Worm (Caenorhabditis elegans) whole organism, midembryonic: ENCODE measurements around the gene bir-2.

Source experiments
- T22C8.4 ChIP-seq: fragments of 200-800 bp; sonication (Bioruptor generic); IDR thresholded peaks from 2 replicates; pipeline ENCODE4 v1.3.6; 2022; ENCODE audit warnings: missing genetic modification characterization, missing compliant biosample characterization
- cog-1 ChIP-seq: sonication (generic microtip); optimal IDR thresholded peaks from 2 replicates; lab custom pipeline; 2016; ENCODE audit warnings: missing genetic modification characterization, missing compliant biosample characterization
- flt-1 ChIP-seq: fragments of 200-800 bp; sonication (Bioruptor generic); IDR thresholded peaks from 2 replicates; pipeline ENCODE4 v1.3.6; 2022; ENCODE audit warnings: missing genetic modification characterization, missing compliant biosample characterization
- klf-2 ChIP-seq: fragments of 200-800 bp; sonication (Bioruptor generic); conservative IDR thresholded peaks from 2 replicates; pipeline ENCODE4 v1.3.6; 2022; ENCODE audit warnings: missing genetic modification reagents, missing genetic modification characterization, missing compliant biosample characterization
- med-1 ChIP-seq: sonication (generic microtip); optimal IDR thresholded peaks from 2 replicates; lab custom pipeline; 2017; ENCODE audit warnings: missing genetic modification characterization, mild to moderate bottlenecking, missing compliant biosample characterization, antibody characterized with exemption, missing genetic modification reagents; ENCODE audit not compliant: insufficient read depth
- ref-1 ChIP-seq: fragments of 200-800 bp; sonication (Bioruptor generic); conservative IDR thresholded peaks from 2 replicates; pipeline ENCODE4 v1.3.6; 2022; ENCODE audit warnings: missing genetic modification reagents, missing genetic modification characterization, missing compliant biosample characterization
- tab-1 ChIP-seq: fragments of 200-800 bp; sonication (Bioruptor generic); IDR thresholded peaks from 2 replicates; pipeline ENCODE4 v1.3.6; 2022; ENCODE audit warnings: missing genetic modification characterization, missing compliant biosample characterization
- ztf-23 ChIP-seq: fragments of 200-800 bp; sonication (Bioruptor generic); IDR thresholded peaks from 2 replicates; pipeline ENCODE4 v1.3.6; 2022; ENCODE audit warnings: missing genetic modification reagents, missing genetic modification characterization, missing compliant biosample characterization
- ztf-29 ChIP-seq: fragments of 200-800 bp; sonication (Bioruptor generic); IDR thresholded peaks from 2 replicates; pipeline ENCODE4 v1.3.6; 2022; ENCODE audit warnings: missing genetic modification reagents, missing genetic modification characterization, missing compliant biosample characterization

The bir-2 gene

DNA sequence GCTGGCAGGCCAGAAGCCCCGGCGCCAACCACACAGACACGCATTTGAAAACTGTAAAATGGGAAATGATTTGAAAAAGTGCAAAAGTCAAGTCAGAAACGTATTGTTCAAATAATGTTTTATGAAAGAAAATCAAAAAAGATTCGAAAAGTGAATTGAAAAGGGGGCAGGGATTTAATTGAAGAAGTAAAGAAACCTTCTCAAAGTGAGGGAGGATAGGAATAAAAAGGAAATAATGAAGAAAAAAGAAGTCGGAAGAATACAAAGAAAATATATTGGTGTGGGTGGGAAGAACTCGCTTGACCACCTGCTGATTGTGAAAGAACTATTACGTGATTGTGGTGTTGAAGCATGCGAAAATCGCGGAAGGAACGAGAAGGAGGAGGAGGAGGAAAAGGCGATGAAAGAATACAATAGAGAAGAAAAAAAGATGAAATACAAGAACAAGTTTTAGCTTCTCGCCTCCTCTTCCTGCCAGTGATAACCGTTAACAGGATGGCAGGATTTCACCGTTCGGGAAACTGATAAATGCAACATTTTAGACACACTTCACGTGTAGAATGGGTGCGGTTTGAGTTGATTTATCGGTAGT is 38.1 kb downstream of the bir-2 start, which contains the start of gene fmo-4:
TSS of gene fmo-4 (minus strand) at position 51 of the 592 bp plus-strand sequence.
- TF ChIP-seq cog-1 (tag; lab: Kevin White, UChicago): no peak
- no peak for TF ChIP-seq T22C8.4 (GFP tag; lab: Robert Waterston, UW)
- TF ChIP-seq ztf-23 (GFP tag; lab: Robert Waterston, UW): no peak
- TF ChIP-seq klf-2: no peak
- TF ChIP-seq med-1 (GFP tag; lab: Kevin White, UChicago): no peak
- no peak for TF ChIP-seq flt-1 (GFP tag; lab: Robert Waterston, UW)
- no peak for TF ChIP-seq ref-1
- no peak for TF ChIP-seq tab-1 (GFP tag; lab: Robert Waterston, UW)
- no peak for TF ChIP-seq ztf-29 (GFP tag; lab: Robert Waterston, UW)

DNA sequence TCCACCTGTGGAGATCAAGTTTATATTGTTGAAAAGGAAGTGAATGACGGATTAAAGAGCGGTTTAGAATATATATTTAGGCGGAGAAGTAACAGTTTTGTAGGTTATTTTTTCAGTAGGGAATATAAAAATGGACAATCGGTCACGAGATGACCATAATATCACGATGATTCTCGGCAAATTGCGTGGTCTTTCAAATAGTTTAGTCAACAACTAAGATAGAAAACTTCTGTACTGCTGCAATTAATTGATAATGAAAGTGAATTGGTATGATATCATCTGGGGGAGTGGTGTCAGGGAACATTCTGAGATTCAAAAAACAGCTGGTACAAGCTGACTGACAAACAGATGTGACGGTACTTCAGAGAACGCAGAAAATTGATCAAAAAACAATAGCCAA is 39.8 kb downstream of the bir-2 start:
- no peak for TF ChIP-seq flt-1 (GFP tag; lab: Robert Waterston, UW)
- no peak for TF ChIP-seq ztf-29 (GFP tag; lab: Robert Waterston, UW)
- TF ChIP-seq med-1 (GFP tag; lab: Kevin White, UChicago): no peak
- no peak for TF ChIP-seq tab-1 (GFP tag; lab: Robert Waterston, UW)
- TF ChIP-seq klf-2: no peak
- no peak for TF ChIP-seq cog-1 (tag; lab: Kevin White, UChicago)
- TF ChIP-seq ztf-23 (GFP tag; lab: Robert Waterston, UW): no peak
- TF ChIP-seq T22C8.4 (GFP tag; lab: Robert Waterston, UW): no peak
- no peak for TF ChIP-seq ref-1

- TF ChIP-seq cog-1 (tag; lab: Kevin White, UChicago) (no peak), klf-2 (no peak), ztf-23 (GFP tag; lab: Robert Waterston, UW) (no peak), flt-1 (GFP tag; lab: Robert Waterston, UW) (no peak), med-1 (GFP tag; lab: Kevin White, UChicago) (no peak), ref-1 (no peak), T22C8.4 (GFP tag; lab: Robert Waterston, UW) (no peak), ztf-29 (GFP tag; lab: Robert Waterston, UW) (no peak), tab-1 (GFP tag; lab: Robert Waterston, UW) (no peak)
Observed at ce11 chrV:13609806-13610205, 41.2 kb downstream of the bir-2 start.

- TF ChIP-seq klf-2: no peak
- no peak for TF ChIP-seq flt-1 (GFP tag; lab: Robert Waterston, UW)
- TF ChIP-seq ztf-29 (GFP tag; lab: Robert Waterston, UW): no peak
- TF ChIP-seq ref-1: no peak
- TF ChIP-seq med-1 (GFP tag; lab: Kevin White, UChicago): no peak
- TF ChIP-seq tab-1 (GFP tag; lab: Robert Waterston, UW): no peak
- TF ChIP-seq T22C8.4 (GFP tag; lab: Robert Waterston, UW): no peak
- TF ChIP-seq cog-1 (tag; lab: Kevin White, UChicago): no peak
- no peak for TF ChIP-seq ztf-23 (GFP tag; lab: Robert Waterston, UW)
Observed at ce11 chrV:13611782-13612181, 43.1 kb downstream of the bir-2 start, which contains the start of gene spig-9. Gene spig-9 (minus strand): TSS chrV:13611882.

ce11 chrV:13613870-13614269 is 45.2 kb downstream of the bir-2 start, which contains the start of gene F53F4.7:
Gene F53F4.7 (minus strand): TSS chrV:13613970.
- TF ChIP-seq klf-2 (no peak), tab-1 (GFP tag; lab: Robert Waterston, UW) (no peak), ztf-29 (GFP tag; lab: Robert Waterston, UW) (no peak), med-1 (GFP tag; lab: Kevin White, UChicago) (no peak), ztf-23 (GFP tag; lab: Robert Waterston, UW) (no peak), ref-1 (no peak), flt-1 (GFP tag; lab: Robert Waterston, UW) (no peak), T22C8.4 (GFP tag; lab: Robert Waterston, UW) (no peak), cog-1 (tag; lab: Kevin White, UChicago) (no peak)
